Worm (Caenorhabditis elegans) whole organism, L1 larva: ENCODE measurements around the gene rfc-2.

Source experiments
- C04F5.9 ChIP-seq: sonication (generic microtip); optimal IDR thresholded peaks from 2 replicates; lab custom pipeline; 2016; ENCODE audit warnings: missing genetic modification characterization, missing compliant biosample characterization
- F16B12.6 ChIP-seq: fragments of 150-350 bp; optimal IDR thresholded peaks from 2 replicates; lab custom pipeline; 2014; ENCODE audit warnings: missing biosample characterization, missing genetic modification characterization
- Y116A8C.19 ChIP-seq: sonication (generic microtip); optimal IDR thresholded peaks from 2 replicates; lab custom pipeline; 2016; ENCODE audit warnings: missing compliant biosample characterization, missing genetic modification characterization, borderline replicate concordance
- aha-1 ChIP-seq: fragments of 150-350 bp; optimal IDR thresholded peaks from 2 replicates; lab custom pipeline; 2014; ENCODE audit warnings: missing biosample characterization, missing genetic modification characterization
- alr-1 ChIP-seq: fragments of 200-800 bp; sonication (Bioruptor generic); optimal IDR thresholded peaks from 2 replicates; lab custom pipeline; 2018; ENCODE audit warnings: borderline replicate concordance, mild to moderate bottlenecking, missing genetic modification characterization, missing compliant biosample characterization
- ama-1 ChIP-seq: fragments of 150-350 bp; optimal IDR thresholded peaks from 2 replicates; lab custom pipeline; 2014
- blmp-1 ChIP-seq: fragments of 150-350 bp; optimal IDR thresholded peaks from 2 replicates; lab custom pipeline; 2014; ENCODE audit warnings: missing biosample characterization, missing genetic modification characterization
- ceh-63 ChIP-seq: fragments of 200-800 bp; sonication (Bioruptor generic); optimal IDR thresholded peaks from 2 replicates; lab custom pipeline; 2018; ENCODE audit warnings: mild to moderate bottlenecking, missing genetic modification characterization, missing compliant biosample characterization
- ceh-82 ChIP-seq, 3 experiments: fragments of 150-350 bp in 1 of 3; sonication (generic microtip) in 2 of 3; optimal IDR thresholded peaks; 2 replicates each; lab custom pipeline; 2014 to 2017; ENCODE audit warnings: missing biosample characterization in 3 of 3, missing genetic modification characterization in 3 of 3
- ceh-90 ChIP-seq: sonication (generic microtip); optimal IDR thresholded peaks from 2 replicates; lab custom pipeline; 2016; ENCODE audit warnings: missing genetic modification characterization, missing compliant biosample characterization
- efl-3 ChIP-seq: fragments of 200-800 bp; sonication (Bioruptor generic); optimal IDR thresholded peaks from 2 replicates; lab custom pipeline; 2018; ENCODE audit warnings: mild to moderate bottlenecking, missing genetic modification characterization, missing compliant biosample characterization
- egl-13 ChIP-seq: sonication (generic microtip); optimal IDR thresholded peaks from 2 replicates; lab custom pipeline; 2016; ENCODE audit warnings: missing genotype, missing genetic modification reagents, missing genetic modification characterization, missing compliant biosample characterization
- elt-2 ChIP-seq: sonication (generic microtip); optimal IDR thresholded peaks from 2 replicates; lab custom pipeline; 2016; ENCODE audit warnings: missing genetic modification characterization, mild to moderate bottlenecking, inconsistent platforms, missing compliant biosample characterization, missing genetic modification reagents
- elt-3 ChIP-seq, 6 experiments: fragments of 150-350 bp in 1 of 6; sonication (generic microtip); optimal IDR thresholded peaks; 2 replicates each; lab custom pipeline; 2017 to 2018; ENCODE audit warnings: missing biosample characterization in 6 of 6, missing genetic modification characterization in 6 of 6, inconsistent platforms in 1 of 6
- fkh-4 ChIP-seq: sonication (generic microtip); optimal IDR thresholded peaks from 2 replicates; lab custom pipeline; 2016; ENCODE audit warnings: missing compliant biosample characterization, missing genetic modification characterization, borderline replicate concordance
- fos-1 ChIP-seq: fragments of 150-350 bp; optimal IDR thresholded peaks from 2 replicates; lab custom pipeline; 2014; ENCODE audit warnings: missing biosample characterization, missing genetic modification characterization
- hlh-17 ChIP-seq: fragments of 200-800 bp; sonication (Bioruptor generic); optimal IDR thresholded peaks from 2 replicates; lab custom pipeline; 2018; ENCODE audit warnings: missing genetic modification characterization, mild to moderate bottlenecking, missing compliant biosample characterization, moderate library complexity, borderline replicate concordance
- hlh-4 ChIP-seq: sonication (generic microtip); optimal IDR thresholded peaks from 2 replicates; lab custom pipeline; 2016; ENCODE audit warnings: mild to moderate bottlenecking, missing genetic modification characterization, missing compliant biosample characterization
- isw-1 ChIP-seq: fragments of 200-800 bp; sonication (Bioruptor generic); IDR thresholded peaks from 2 replicates; pipeline ENCODE4 v1.3.6; 2022; ENCODE audit warnings: missing genetic modification characterization, missing compliant biosample characterization
- lin-14 ChIP-seq: fragments of 200-800 bp; sonication (Bioruptor generic); optimal IDR thresholded peaks from 2 replicates; lab custom pipeline; 2018; ENCODE audit warnings: mild to moderate bottlenecking, missing genetic modification characterization, moderate library complexity, missing compliant biosample characterization
- lin-15B ChIP-seq: fragments of 150-350 bp; sonication (generic microtip); optimal IDR thresholded peaks from 3 replicates; lab custom pipeline; 2014; ENCODE audit warnings: missing biosample characterization, missing genetic modification characterization
- lin-35 ChIP-seq, 2 experiments: fragments of 150-350 bp; optimal IDR thresholded peaks; 2 replicates each; lab custom pipeline; 2014; ENCODE audit warnings: missing biosample characterization in 2 of 2, missing genetic modification characterization in 2 of 2, missing genetic modification reagents in 2 of 2
- lir-3 ChIP-seq: sonication (generic microtip); optimal IDR thresholded peaks from 2 replicates; lab custom pipeline; 2016; ENCODE audit warnings: mild to moderate bottlenecking, missing genetic modification characterization, moderate library complexity, missing compliant biosample characterization; ENCODE audit not compliant: poor library complexity
- mab-9 ChIP-seq: fragments of 200-800 bp; sonication (Bioruptor generic); IDR thresholded peaks from 2 replicates; pipeline ENCODE4 v1.3.6; 2022; ENCODE audit warnings: missing genetic modification reagents, missing genetic modification characterization, missing compliant biosample characterization
- mdl-1 ChIP-seq, 2 experiments: fragments of 150-350 bp; optimal IDR thresholded peaks; 2 replicates each; lab custom pipeline; 2014 to 2017; ENCODE audit warnings: missing biosample characterization in 2 of 2, missing genetic modification characterization in 2 of 2, inconsistent platforms in 1 of 2
- mef-2 ChIP-seq: fragments of 150-350 bp; optimal IDR thresholded peaks from 2 replicates; lab custom pipeline; 2014; ENCODE audit warnings: missing biosample characterization, missing genetic modification characterization
- mep-1 ChIP-seq: fragments of 150-350 bp; optimal IDR thresholded peaks from 2 replicates; lab custom pipeline; 2014; ENCODE audit warnings: missing biosample characterization, missing genetic modification characterization
- nhr-11 ChIP-seq: fragments of 150-350 bp; optimal IDR thresholded peaks from 2 replicates; lab custom pipeline; 2014; ENCODE audit warnings: missing biosample characterization, missing genetic modification characterization
- nhr-20 ChIP-seq: sonication (generic microtip); optimal IDR thresholded peaks from 2 replicates; lab custom pipeline; 2016; ENCODE audit warnings: mild to moderate bottlenecking, missing genetic modification characterization, missing compliant biosample characterization
- nhr-28 ChIP-seq: fragments of 150-350 bp; optimal IDR thresholded peaks from 2 replicates; lab custom pipeline; 2014; ENCODE audit warnings: missing biosample characterization, missing genetic modification characterization
- nhr-47 ChIP-seq: sonication (generic microtip); optimal IDR thresholded peaks from 2 replicates; lab custom pipeline; 2016; ENCODE audit warnings: mild to moderate bottlenecking, missing genetic modification characterization, moderate library complexity, missing compliant biosample characterization
- nhr-71 ChIP-seq: sonication (generic microtip); optimal IDR thresholded peaks from 2 replicates; lab custom pipeline; 2016; ENCODE audit warnings: mild to moderate bottlenecking, missing genetic modification characterization, moderate library complexity, missing compliant biosample characterization
- nhr-76 ChIP-seq: sonication (generic microtip); optimal IDR thresholded peaks from 2 replicates; lab custom pipeline; 2017; ENCODE audit warnings: missing biosample characterization, missing genetic modification characterization
- nhr-77 ChIP-seq: fragments of 150-350 bp; optimal IDR thresholded peaks from 2 replicates; lab custom pipeline; 2014; ENCODE audit warnings: missing biosample characterization, missing genetic modification characterization
- nhr-84 ChIP-seq: sonication (generic microtip); optimal IDR thresholded peaks from 2 replicates; lab custom pipeline; 2017; ENCODE audit warnings: missing biosample characterization, missing genetic modification characterization
- nhr-90 ChIP-seq: sonication (generic microtip); optimal IDR thresholded peaks from 2 replicates; lab custom pipeline; 2016; ENCODE audit warnings: mild to moderate bottlenecking, missing genetic modification characterization, missing compliant biosample characterization; ENCODE audit not compliant: poor library complexity
- pag-3 ChIP-seq: sonication (generic microtip); optimal IDR thresholded peaks from 2 replicates; lab custom pipeline; 2017; ENCODE audit warnings: missing genetic modification characterization, mild to moderate bottlenecking, missing compliant biosample characterization, antibody characterized with exemption, borderline replicate concordance; ENCODE audit not compliant: insufficient read depth
- pax-3 ChIP-seq: fragments of 200-800 bp; sonication (Bioruptor generic); optimal IDR thresholded peaks from 2 replicates; lab custom pipeline; 2018; ENCODE audit warnings: mild to moderate bottlenecking, missing genetic modification characterization, moderate library complexity, missing compliant biosample characterization
- pqm-1 ChIP-seq: sonication (generic microtip); optimal IDR thresholded peaks from 3 replicates; lab custom pipeline; 2017; ENCODE audit warnings: missing biosample characterization, missing genetic modification characterization
- rnt-1 ChIP-seq: sonication (generic microtip); optimal IDR thresholded peaks from 2 replicates; lab custom pipeline; 2016; ENCODE audit warnings: mild to moderate bottlenecking, missing genetic modification characterization, moderate library complexity, missing compliant biosample characterization
- skn-1 ChIP-seq: fragments of 150-350 bp; optimal IDR thresholded peaks from 2 replicates; lab custom pipeline; 2014; ENCODE audit warnings: missing biosample characterization, missing genetic modification characterization
- sptf-1 ChIP-seq: fragments of 150-350 bp; optimal IDR thresholded peaks from 2 replicates; lab custom pipeline; 2014; ENCODE audit warnings: missing biosample characterization, missing genetic modification characterization
- sup-37 ChIP-seq: fragments of 200-800 bp; sonication (Bioruptor generic); optimal IDR thresholded peaks from 2 replicates; lab custom pipeline; 2018; ENCODE audit warnings: mild to moderate bottlenecking, missing genetic modification characterization, missing compliant biosample characterization
- tlp-1 ChIP-seq: fragments of 150-350 bp; optimal IDR thresholded peaks from 2 replicates; lab custom pipeline; 2014; ENCODE audit warnings: missing biosample characterization, missing genetic modification characterization
- unc-130 ChIP-seq: fragments of 150-350 bp; optimal IDR thresholded peaks from 2 replicates; lab custom pipeline; 2017; ENCODE audit warnings: missing biosample characterization, missing genetic modification characterization, inconsistent platforms
- unc-30 ChIP-seq: sonication (generic microtip); optimal IDR thresholded peaks from 2 replicates; lab custom pipeline; 2017; ENCODE audit warnings: missing biosample characterization, missing genetic modification characterization
- unc-62 ChIP-seq: fragments of 150-350 bp; optimal IDR thresholded peaks from 2 replicates; lab custom pipeline; 2014; ENCODE audit warnings: missing biosample characterization, missing genetic modification reagents, missing genetic modification characterization
- unc-86 ChIP-seq: sonication (generic microtip); optimal IDR thresholded peaks from 2 replicates; lab custom pipeline; 2016; ENCODE audit warnings: missing genetic modification characterization, missing compliant biosample characterization
- vab-15 ChIP-seq: sonication (generic microtip); optimal IDR thresholded peaks from 2 replicates; lab custom pipeline; 2017; ENCODE audit warnings: missing genotype, mild to moderate bottlenecking, missing genetic modification characterization, missing compliant biosample characterization
- xbp-1 ChIP-seq: sonication (generic microtip); optimal IDR thresholded peaks from 2 replicates; lab custom pipeline; 2016; ENCODE audit warnings: missing genetic modification characterization, missing compliant biosample characterization
- ztf-11 ChIP-seq, 2 experiments: sonication (generic microtip); optimal IDR thresholded peaks; 2 replicates each; lab custom pipeline; 2016 to 2017; ENCODE audit warnings: missing genetic modification characterization in 2 of 2, missing biosample characterization in 1 of 2, missing compliant biosample characterization in 1 of 2
- ztf-4 ChIP-seq: fragments of 150-350 bp; optimal IDR thresholded peaks from 2 replicates; lab custom pipeline; 2014; ENCODE audit warnings: missing biosample characterization, missing genetic modification characterization

rfc-2 gene

DNA sequence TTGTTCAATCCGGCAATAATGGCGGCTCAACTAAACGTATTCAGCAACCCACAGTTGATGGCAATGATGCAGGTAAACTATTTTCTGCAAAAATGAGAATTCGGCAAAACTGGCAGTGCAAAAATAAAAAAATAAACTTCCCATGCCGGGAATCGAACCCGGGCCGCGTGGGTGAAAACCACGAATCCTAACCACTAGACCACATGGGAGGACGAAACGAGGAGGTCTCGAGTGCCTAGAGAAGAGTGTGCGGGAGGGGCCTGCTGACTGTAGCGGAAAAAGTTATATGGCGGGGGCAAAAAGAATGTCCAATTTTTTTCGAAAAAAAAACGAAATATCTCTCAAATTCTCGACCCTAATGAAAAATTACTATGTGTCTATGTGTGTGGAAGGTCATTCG is 41.0 kb downstream of the rfc-2 start:
- TF ChIP-seq nhr-76 (tag; lab: Kevin White, UChicago) (no peak), tlp-1 (no peak), isw-1 (GFP tag; lab: Robert Waterston, UW) (peak; percentile 6; the same call in 1 of the 2 replicates), alr-1 (tag; lab: Kevin White, UChicago) (no peak), nhr-84 (tag; lab: Kevin White, UChicago) (no peak), nhr-90 (peak; percentile 77), elt-2 (tag; lab: Kevin White, UChicago) (no peak), hlh-4 (tag; lab: Kevin White, UChicago) (no peak), ama-1 (lab: Kevin White, UChicago) (no peak), nhr-71 (tag; lab: Kevin White, UChicago) (peak; percentile 70), egl-13 (tag; lab: Kevin White, UChicago) (no peak), unc-86 (no peak), unc-30 (tag; lab: Kevin White, UChicago) (no peak), unc-130 (tag; lab: Kevin White, UChicago) (no peak), elt-3 (tag; optimal IDR thresholded peaks at IDR 0.05; lab: Kevin White, UChicago) (peak in 1 of 6 experiments; percentile 17), ceh-90 (tag; lab: Kevin White, UChicago) (no peak), lin-35 (GFP tag; optimal IDR thresholded peaks at IDR 0.05; lab: Kevin White, UChicago) (peak; percentile 28 to 79), mab-9 (GFP tag; lab: Robert Waterston, UW) (no peak), ztf-11 (tag; optimal IDR thresholded peaks at IDR 0.05; lab: Kevin White, UChicago) (no peak), ceh-82 (tag; optimal IDR thresholded peaks at IDR 0.05; lab: Kevin White, UChicago) (peak in 1 of 3 experiments; percentile 64), ceh-63 (GFP tag; lab: Kevin White, UChicago) (no peak), sup-37 (no peak), pag-3 (tag; lab: Kevin White, UChicago) (peak; percentile 17), xbp-1 (tag; lab: Kevin White, UChicago) (peak; percentile 17), nhr-11 (no peak), ztf-4 (tag; lab: Kevin White, UChicago) (no peak), hlh-17 (GFP tag; lab: Kevin White, UChicago) (no peak), nhr-20 (peak; percentile 58), aha-1 (no peak), skn-1 (peak; percentile 24), lin-15B (tag; lab: Kevin White, UChicago) (no peak), efl-3 (GFP tag; lab: Kevin White, UChicago) (no peak), C04F5.9 (tag; lab: Kevin White, UChicago) (no peak), nhr-47 (peak; percentile 62), Y116A8C.19 (tag; lab: Kevin White, UChicago) (no peak), pax-3 (tag; lab: Kevin White, UChicago) (no peak), sptf-1 (tag; lab: Kevin White, UChicago) (no peak), mdl-1 (tag; optimal IDR thresholded peaks at IDR 0.05; lab: Kevin White, UChicago) (peak in 1 of 2 experiments; percentile 45), pqm-1 (tag; lab: Kevin White, UChicago) (no peak), mep-1 (tag; lab: Kevin White, UChicago) (peak; percentile 59), rnt-1 (peak; percentile 69), fos-1 (tag; lab: Kevin White, UChicago) (no peak), lin-14 (GFP tag; lab: Kevin White, UChicago) (peak; percentile 43), unc-62 (no peak), nhr-77 (tag; lab: Kevin White, UChicago) (no peak), mef-2 (tag; lab: Kevin White, UChicago) (no peak), nhr-28 (tag; lab: Kevin White, UChicago) (no peak), vab-15 (tag; lab: Kevin White, UChicago) (peak; percentile 13), blmp-1 (no peak), F16B12.6 (tag; lab: Kevin White, UChicago) (no peak), lir-3 (tag; lab: Kevin White, UChicago) (no peak), fkh-4 (tag; lab: Kevin White, UChicago) (no peak)
